Fruit fly (Drosophila melanogaster): ENCODE results near the gene SrpRbeta.
A peak's percentile ranks its signal among the peaks of the same experiment; 100 is the strongest.

DNA sequence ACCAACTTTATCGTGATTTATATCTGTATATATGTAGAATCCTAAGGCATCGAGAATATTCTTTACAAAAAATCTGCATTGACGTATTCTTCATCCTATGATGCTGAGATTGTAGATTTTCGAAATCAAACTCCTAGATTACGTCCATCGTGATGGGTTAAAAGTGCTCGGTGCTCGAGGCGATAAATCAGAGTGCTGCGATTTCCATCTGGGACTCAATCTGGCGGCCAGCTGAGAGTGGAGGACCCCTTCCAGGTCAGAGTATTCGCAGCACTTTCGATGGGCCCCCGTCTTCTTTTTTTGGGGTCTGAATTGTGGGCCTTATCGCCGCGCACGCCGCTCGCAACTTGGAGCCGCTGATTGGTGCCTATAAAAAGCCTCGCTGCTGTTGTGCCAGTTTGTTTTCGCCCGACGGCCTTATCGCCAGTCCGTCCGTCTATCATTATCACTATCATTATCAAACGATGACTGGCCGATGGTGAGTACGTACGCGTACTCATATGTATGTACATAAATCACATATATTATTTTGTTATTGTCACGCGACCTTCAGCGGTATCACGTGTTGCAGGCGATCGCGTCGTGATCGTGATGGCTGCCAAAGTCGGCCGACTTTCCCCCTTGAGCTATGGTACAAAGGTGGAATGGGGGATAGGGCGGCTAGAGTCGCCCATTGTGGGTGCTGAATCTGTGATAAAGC is 15.2 kb downstream of the SrpRbeta start:
- peak; percentile 89 for TF ChIP-seq h (GFP tag; optimal IDR thresholded peaks at IDR 0.05)
- TF ChIP-seq rgr (GFP tag; optimal IDR thresholded peaks at IDR 0.05): peak; percentile 3
- TF ChIP-seq br (GFP tag; optimal IDR thresholded peaks at IDR 0.05): peak; percentile 5
- TF ChIP-seq lola (GFP tag; optimal IDR thresholded peaks at IDR 0.05): no peak
- no peak for TF ChIP-seq OdsH (GFP tag; optimal IDR thresholded peaks at IDR 0.05)
- no peak for TF ChIP-seq jim (GFP tag; optimal IDR thresholded peaks at IDR 0.05)
